Worm (Caenorhabditis elegans) whole organism, L4 larva: ENCODE measurements around the gene Y67D8C.9.

Source experiments
- D1046.2 ChIP-seq: fragments of 200-800 bp; sonication (Bioruptor generic); IDR thresholded peaks from 2 replicates; pipeline ENCODE4 v1.3.6; 2022; ENCODE audit warnings: missing genetic modification characterization, missing compliant biosample characterization
- F10B5.3 ChIP-seq: sonication (generic microtip); optimal IDR thresholded peaks from 2 replicates; lab custom pipeline; 2016; ENCODE audit warnings: mild to moderate bottlenecking, missing genetic modification characterization, missing compliant biosample characterization
- F49E8.2 ChIP-seq: sonication (generic microtip); optimal IDR thresholded peaks from 2 replicates; lab custom pipeline; 2016; ENCODE audit warnings: missing compliant biosample characterization, mild to moderate bottlenecking, missing genetic modification characterization, borderline replicate concordance
- R02D3.7 ChIP-seq: fragments of 150-350 bp; sonication (generic microtip); optimal IDR thresholded peaks from 3 replicates; lab custom pipeline; 2014; ENCODE audit warnings: missing biosample characterization, missing genetic modification characterization
- T26A8.4 ChIP-seq: fragments of 200-800 bp; sonication (Bioruptor generic); IDR thresholded peaks from 2 replicates; pipeline ENCODE4 v1.3.6; 2022; ENCODE audit warnings: missing genetic modification characterization, missing compliant biosample characterization
- aha-1 ChIP-seq: fragments of 150-350 bp; peaks from one replicate; lab custom pipeline; 2014; ENCODE audit warnings: missing biosample characterization, missing genetic modification characterization
- aly-2 ChIP-seq: sonication (generic microtip); optimal IDR thresholded peaks from 2 replicates; lab custom pipeline; 2018; ENCODE audit warnings: missing biosample characterization, missing genetic modification characterization
- ceh-20 ChIP-seq: fragments of 200-800 bp; sonication (Bioruptor generic); IDR thresholded peaks from 2 replicates; pipeline ENCODE4 v1.3.6; 2022; ENCODE audit warnings: missing genetic modification reagents, missing genetic modification characterization, missing compliant biosample characterization
- ceh-28 ChIP-seq: fragments of 150-350 bp; optimal IDR thresholded peaks from 2 replicates; lab custom pipeline; 2014; ENCODE audit warnings: missing biosample characterization, missing genetic modification reagents, missing genetic modification characterization
- ceh-32 ChIP-seq: sonication (generic microtip); optimal IDR thresholded peaks from 2 replicates; lab custom pipeline; 2016; ENCODE audit warnings: mild to moderate bottlenecking, missing genetic modification characterization, missing compliant biosample characterization; ENCODE audit not compliant: poor library complexity
- ceh-62 ChIP-seq: sonication (generic microtip); optimal IDR thresholded peaks from 2 replicates; lab custom pipeline; 2017; ENCODE audit warnings: missing biosample characterization, missing genetic modification characterization
- ceh-82 ChIP-seq: sonication (generic microtip); optimal IDR thresholded peaks from 2 replicates; lab custom pipeline; 2017; ENCODE audit warnings: missing biosample characterization, missing genetic modification characterization
- daf-12 ChIP-seq: fragments of 150-350 bp; optimal IDR thresholded peaks from 2 replicates; lab custom pipeline; 2014; ENCODE audit warnings: missing biosample characterization, missing genetic modification reagents, missing genetic modification characterization
- daf-16 ChIP-seq, 3 experiments: sonication (generic microtip); optimal IDR thresholded peaks; 2 replicates each; lab custom pipeline; 2016 to 2017; ENCODE audit warnings: missing genetic modification characterization in 3 of 3, missing genetic modification reagents in 3 of 3, mild to moderate bottlenecking in 2 of 3, missing compliant biosample characterization in 2 of 3, missing biosample characterization in 1 of 3, moderate library complexity in 1 of 3
- dmd-6 ChIP-seq: fragments of 200-800 bp; sonication (Bioruptor generic); IDR thresholded peaks from 2 replicates; pipeline ENCODE4 v1.3.6; 2022; ENCODE audit warnings: missing genetic modification reagents, missing genetic modification characterization, missing compliant biosample characterization
- dmd-9 ChIP-seq: fragments of 200-800 bp; sonication (Bioruptor generic); IDR thresholded peaks from 2 replicates; pipeline ENCODE4 v1.3.6; 2022; ENCODE audit warnings: missing genetic modification reagents, missing genetic modification characterization, missing compliant biosample characterization
- fkh-10 ChIP-seq: fragments of 150-350 bp; optimal IDR thresholded peaks from 2 replicates; lab custom pipeline; 2014; ENCODE audit warnings: missing biosample characterization, missing genetic modification reagents, missing genetic modification characterization
- gei-8 ChIP-seq: fragments of 200-800 bp; sonication (Bioruptor generic); optimal IDR thresholded peaks from 2 replicates; lab custom pipeline; 2018; ENCODE audit warnings: mild to moderate bottlenecking, missing genetic modification characterization, missing compliant biosample characterization
- hif-1 ChIP-seq, 2 experiments: sonication (generic microtip); optimal IDR thresholded peaks; 2 replicates each; lab custom pipeline; 2016 to 2017; ENCODE audit warnings: missing compliant biosample characterization in 2 of 2, missing genetic modification characterization in 2 of 2, missing genetic modification reagents in 2 of 2, missing genotype in 2 of 2, mild to moderate bottlenecking in 1 of 2
- hlh-30 ChIP-seq: sonication (generic microtip); optimal IDR thresholded peaks from 2 replicates; lab custom pipeline; 2017; ENCODE audit warnings: antibody characterized with exemption, mild to moderate bottlenecking, missing genetic modification characterization, missing compliant biosample characterization; ENCODE audit not compliant: insufficient read depth
- jun-1 ChIP-seq: fragments of 150-350 bp; optimal IDR thresholded peaks from 2 replicates; lab custom pipeline; 2014; ENCODE audit warnings: missing biosample characterization, missing genetic modification reagents, missing genetic modification characterization
- lin-13 ChIP-seq: fragments of 150-350 bp; optimal IDR thresholded peaks from 2 replicates; lab custom pipeline; 2014; ENCODE audit warnings: missing biosample characterization, missing genetic modification reagents, missing genetic modification characterization
- lin-15B ChIP-seq: fragments of 150-350 bp; sonication (generic microtip); optimal IDR thresholded peaks from 3 replicates; lab custom pipeline; 2014; ENCODE audit warnings: missing biosample characterization, missing genetic modification characterization
- lin-38 ChIP-seq: fragments of 200-800 bp; sonication (Bioruptor generic); IDR thresholded peaks from 2 replicates; pipeline ENCODE4 v1.3.6; 2022; ENCODE audit warnings: missing genetic modification reagents, missing genetic modification characterization, missing compliant biosample characterization
- madf-9 ChIP-seq: fragments of 200-800 bp; sonication (Bioruptor generic); conservative IDR thresholded peaks from 2 replicates; pipeline ENCODE4 v1.3.6; 2022; ENCODE audit warnings: missing genetic modification reagents, missing genetic modification characterization, missing compliant biosample characterization
- mxl-3 ChIP-seq: fragments of 200-800 bp; sonication (Bioruptor generic); optimal IDR thresholded peaks from 2 replicates; lab custom pipeline; 2018; ENCODE audit warnings: mild to moderate bottlenecking, missing genetic modification characterization, missing compliant biosample characterization
- nhr-237 ChIP-seq: sonication (generic microtip); optimal IDR thresholded peaks from 2 replicates; lab custom pipeline; 2017; ENCODE audit warnings: missing biosample characterization, missing genetic modification characterization
- nhr-41 ChIP-seq: fragments of 200-800 bp; sonication (Bioruptor generic); IDR thresholded peaks from 2 replicates; pipeline ENCODE4 v1.3.6; 2022; ENCODE audit warnings: missing genetic modification reagents, missing genetic modification characterization, missing compliant biosample characterization
- nhr-42 ChIP-seq: fragments of 200-800 bp; sonication (Bioruptor generic); IDR thresholded peaks from 2 replicates; pipeline ENCODE4 v1.3.6; 2022; ENCODE audit warnings: missing genetic modification characterization, missing compliant biosample characterization
- nhr-48 ChIP-seq: sonication (generic microtip); optimal IDR thresholded peaks from 2 replicates; lab custom pipeline; 2016; ENCODE audit warnings: mild to moderate bottlenecking, missing genetic modification characterization, missing compliant biosample characterization
- nhr-76 ChIP-seq: fragments of 150-350 bp; optimal IDR thresholded peaks from 2 replicates; lab custom pipeline; 2014; ENCODE audit warnings: missing biosample characterization, missing genetic modification characterization
- php-3 ChIP-seq: fragments of 200-800 bp; sonication (Bioruptor generic); IDR thresholded peaks from 2 replicates; pipeline ENCODE4 v1.3.6; 2022; ENCODE audit warnings: missing genetic modification reagents, missing genetic modification characterization, missing compliant biosample characterization
- sdz-12 ChIP-seq: fragments of 200-800 bp; sonication (Bioruptor generic); optimal IDR thresholded peaks from 2 replicates; lab custom pipeline; 2018; ENCODE audit warnings: mild to moderate bottlenecking, missing genetic modification characterization, missing compliant biosample characterization
- spr-1 ChIP-seq: sonication (generic microtip); optimal IDR thresholded peaks from 2 replicates; lab custom pipeline; 2016; ENCODE audit warnings: mild to moderate bottlenecking, missing genetic modification characterization, missing compliant biosample characterization
- tag-97 ChIP-seq: fragments of 200-800 bp; sonication (Bioruptor generic); IDR thresholded peaks from 2 replicates; pipeline ENCODE4 v1.3.6; 2022; ENCODE audit warnings: missing genetic modification characterization, missing compliant biosample characterization
- tra-1 ChIP-seq: fragments of 200-800 bp; sonication (Bioruptor generic); IDR thresholded peaks from 2 replicates; pipeline ENCODE4 v1.3.6; 2022; ENCODE audit warnings: missing genetic modification reagents, missing genetic modification characterization, missing compliant biosample characterization
- unc-130 ChIP-seq: sonication (generic microtip); optimal IDR thresholded peaks from 2 replicates; lab custom pipeline; 2016; ENCODE audit warnings: missing genetic modification reagents, missing genetic modification characterization, missing compliant biosample characterization
- unc-62 ChIP-seq, 3 experiments: fragments of 150-350 bp in 1 of 3; sonication (generic microtip); optimal IDR thresholded peaks in 2 of 3; peaks in 1 of 3; 1 replicate in 1 of 3; 2 replicates in 2 of 3; lab custom pipeline; 2014 to 2017; ENCODE audit warnings: missing biosample characterization in 3 of 3, missing genetic modification characterization in 3 of 3, missing genetic modification reagents in 3 of 3, missing genotype in 1 of 3
- zfp-2 ChIP-seq: sonication (generic microtip); optimal IDR thresholded peaks from 2 replicates; lab custom pipeline; 2016; ENCODE audit warnings: mild to moderate bottlenecking, missing genetic modification characterization, missing compliant biosample characterization
- ztf-11 ChIP-seq: fragments of 150-350 bp; optimal IDR thresholded peaks from 2 replicates; lab custom pipeline; 2014; ENCODE audit warnings: missing biosample characterization, missing genetic modification characterization

Gene Y67D8C.9

DNA sequence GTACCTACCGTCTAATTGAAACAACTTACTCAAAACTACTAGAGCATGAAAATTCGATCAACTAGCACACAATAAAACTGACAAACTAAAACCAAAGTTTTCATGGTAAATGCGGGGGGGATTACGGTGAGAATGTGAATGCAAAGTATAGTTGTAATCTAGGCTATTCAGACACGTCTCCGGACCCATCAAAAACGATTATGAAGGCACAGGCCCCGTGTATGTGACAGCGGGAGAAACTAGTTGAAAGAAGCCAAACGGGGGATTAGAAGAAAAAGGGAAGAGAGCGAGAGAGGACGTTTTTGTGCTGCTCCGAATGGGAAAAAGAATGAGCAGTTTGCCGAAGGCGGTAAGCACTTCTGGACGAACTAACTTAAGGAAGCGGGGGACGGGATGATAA, 4.4 kb upstream of the Y67D8C.9 start (continued):
- TF ChIP-seq daf-12 (tag; lab: Kevin White, UChicago) = no peak

DNA sequence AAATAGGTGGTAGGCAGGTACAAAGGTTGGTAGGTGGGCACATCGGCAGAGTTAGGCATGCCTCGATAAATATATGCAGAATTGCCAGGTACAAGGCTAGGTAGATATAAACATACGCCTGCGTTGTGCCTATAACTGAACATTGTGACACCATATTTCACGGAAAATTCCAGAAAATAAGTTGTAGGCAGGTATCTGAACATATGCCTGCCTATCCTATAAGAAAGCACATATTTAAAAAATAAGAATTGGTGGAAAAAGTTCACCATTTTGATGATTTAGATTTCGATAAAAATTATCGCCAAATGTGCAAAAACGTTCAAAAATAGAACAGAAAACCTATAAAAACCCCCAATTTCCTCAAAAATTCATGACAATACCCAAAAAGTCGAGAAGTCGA, 2.9 kb upstream of the Y67D8C.9 start:
- TF ChIP-seq unc-62 (GFP tag; optimal IDR thresholded peaks at IDR 0.05 in 1 of 2; lab: Kevin White, UChicago) (peak in 1 of 2 experiments; percentile 91), unc-62 (tag; optimal IDR thresholded peaks at IDR 0.05; lab: Kevin White, UChicago) (no peak), dmd-9 (no peak), aha-1 (tag; lab: Kevin White, UChicago) (peak; percentile 70)

DNA sequence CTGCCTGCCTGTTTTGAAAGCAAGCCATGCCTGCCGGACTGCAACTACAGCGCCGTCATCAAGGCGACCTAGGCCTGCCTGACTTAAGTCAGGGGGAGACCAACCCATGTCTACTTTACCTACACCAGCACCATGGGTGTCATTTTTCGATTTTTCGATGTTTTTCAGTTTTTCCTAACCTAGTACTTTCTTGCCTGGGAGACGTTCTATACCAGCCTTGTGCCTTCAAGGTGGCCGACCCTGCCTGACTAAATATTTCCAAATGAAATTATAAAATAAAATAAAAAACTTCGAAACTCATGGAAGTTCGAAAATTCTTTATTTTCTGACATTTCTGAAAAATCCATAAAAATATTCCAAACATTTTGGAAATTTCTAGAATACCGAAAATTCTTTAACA, 9.9 kb downstream of the Y67D8C.9 start:
- TF ChIP-seq sdz-12 (GFP tag; lab: Kevin White, UChicago) = no peak
- no peak for TF ChIP-seq mxl-3
- no peak for TF ChIP-seq ceh-82 (tag; lab: Kevin White, UChicago)
- no peak for TF ChIP-seq zfp-2
- no peak for TF ChIP-seq ceh-32 (tag; lab: Kevin White, UChicago)
- TF ChIP-seq lin-15B = no peak
- no peak for TF ChIP-seq ceh-20
- no peak for TF ChIP-seq tag-97 (GFP tag; lab: Robert Waterston, UW)
- TF ChIP-seq D1046.2 (GFP tag; lab: Robert Waterston, UW) = 0 out of 2 replicates have a peak, but pooled peaks have one; percentile 43
- no peak for TF ChIP-seq F49E8.2
- TF ChIP-seq nhr-48 (tag; lab: Kevin White, UChicago) = no peak
- TF ChIP-seq madf-9 = no peak
- TF ChIP-seq aha-1 (tag; lab: Kevin White, UChicago) = peak; percentile 80
- no peak for TF ChIP-seq ceh-62 (tag; lab: Kevin White, UChicago)
- TF ChIP-seq lin-13 (GFP tag; lab: Kevin White, UChicago) = no peak
- no peak for TF ChIP-seq fkh-10 (GFP tag; lab: Kevin White, UChicago)
- TF ChIP-seq jun-1 (tag; lab: Kevin White, UChicago) = no peak
- no peak for TF ChIP-seq dmd-6 (GFP tag; lab: Robert Waterston, UW)
- peak in 1 of 2 experiments; percentile 90 for TF ChIP-seq unc-62 (GFP tag; optimal IDR thresholded peaks at IDR 0.05 in 1 of 2; lab: Kevin White, UChicago)
- TF ChIP-seq unc-62 (tag; optimal IDR thresholded peaks at IDR 0.05; lab: Kevin White, UChicago) = no peak
- TF ChIP-seq F10B5.3 = no peak

DNA sequence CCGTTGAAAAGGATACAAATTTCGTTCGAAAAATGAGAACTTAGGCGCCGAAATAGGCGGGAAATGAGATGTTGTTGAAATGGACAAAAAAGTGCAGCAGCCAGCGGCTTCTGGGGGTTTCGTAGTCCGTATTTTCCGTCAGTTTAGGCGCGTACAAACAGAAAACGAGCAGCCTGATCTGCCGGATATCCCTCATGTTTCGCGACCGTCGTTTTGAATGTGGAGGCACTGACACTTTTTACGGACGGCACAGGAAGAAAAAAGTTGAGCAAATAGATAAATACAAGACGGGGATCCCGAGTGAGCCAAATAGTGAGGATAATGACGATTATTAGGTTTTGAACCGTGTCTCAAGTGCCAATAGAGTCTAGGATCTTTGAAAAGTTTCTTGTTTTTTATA, 10.5 kb downstream of the Y67D8C.9 start, which contains the start of gene Y67D8C.22:
Gene Y67D8C.22, minus strand, starts transcription at position 101 of the 400 bp plus-strand sequence.
- TF ChIP-seq nhr-76 (tag; lab: Kevin White, UChicago) (no peak), aha-1 (tag; lab: Kevin White, UChicago) (peak; percentile 72), nhr-41 (GFP tag; lab: Robert Waterston, UW) (no peak), aly-2 (tag; lab: Kevin White, UChicago) (no peak), nhr-42 (GFP tag; lab: Robert Waterston, UW) (no peak), daf-16 (GFP tag; optimal IDR thresholded peaks at IDR 0.05; lab: Kevin White, UChicago) (no peak), daf-16 (tag; optimal IDR thresholded peaks at IDR 0.05; lab: Kevin White, UChicago) (no peak), hif-1 (tag; optimal IDR thresholded peaks at IDR 0.05; lab: Kevin White, UChicago) (no peak), unc-130 (GFP tag; lab: Kevin White, UChicago) (no peak)

DNA sequence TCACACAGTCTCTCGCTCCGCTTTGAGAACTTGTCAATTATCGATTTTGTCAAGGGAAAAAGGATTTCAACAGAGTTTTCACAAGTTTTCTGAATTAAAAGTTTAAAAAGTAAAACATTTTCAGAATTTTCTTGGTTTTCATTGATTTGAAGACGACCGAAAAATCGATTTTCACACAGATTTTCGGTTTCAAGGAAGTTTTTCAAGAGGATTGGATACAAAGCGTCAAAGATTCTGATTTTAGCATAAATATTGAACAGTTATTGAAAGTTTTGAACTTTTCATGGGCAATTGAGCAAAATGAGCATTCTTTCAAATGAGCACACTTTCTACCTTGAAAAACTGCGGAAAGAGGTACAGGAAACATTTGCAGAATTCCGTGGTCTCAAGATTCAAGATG, 14.7 kb downstream of the Y67D8C.9 start, which contains the start of gene Y67D8C.2:
Gene Y67D8C.2, plus strand, starts transcription at position 301 of the 400 bp plus-strand sequence.
- TF ChIP-seq ztf-11 (tag; lab: Kevin White, UChicago) (no peak), dmd-6 (GFP tag; lab: Robert Waterston, UW) (no peak), T26A8.4 (GFP tag; lab: Robert Waterston, UW) (no peak), gei-8 (GFP tag; lab: Kevin White, UChicago) (no peak), ceh-28 (tag; lab: Kevin White, UChicago) (no peak), php-3 (no peak), tra-1 (no peak), lin-13 (GFP tag; lab: Kevin White, UChicago) (no peak), daf-12 (tag; lab: Kevin White, UChicago) (no peak), nhr-237 (no peak), R02D3.7 (no peak), spr-1 (tag; lab: Kevin White, UChicago) (no peak), lin-38 (GFP tag; lab: Robert Waterston, UW) (no peak), hlh-30 (no peak)
